Fruit fly (Drosophila melanogaster) whole organism, embryonic: ENCODE data around the gene Elal.
A peak's percentile ranks its signal among the peaks of the same experiment; 100 is the strongest.

Experiments used
- BEAF-32 ChIP-seq: fragments of 200-800 bp; sonication (Bioruptor generic); optimal IDR thresholded peaks from 3 replicates; lab custom pipeline; 2017; ENCODE audit warnings: missing biosample characterization, missing genetic modification characterization, mild to moderate bottlenecking, moderate library complexity, missing genetic modification reagents
- CG11456 ChIP-seq: fragments of 200-800 bp; sonication (Bioruptor generic); IDR thresholded peaks from 3 replicates; pipeline ENCODE4 v1.3.6; 2022; ENCODE audit warnings: missing biosample characterization, missing genetic modification characterization
- CG11560 ChIP-seq: fragments of 200-800 bp; sonication (Bioruptor generic); IDR thresholded peaks from 3 replicates; pipeline ENCODE4 v1.3.6; 2022; ENCODE audit warnings: missing biosample characterization, missing genetic modification characterization
- CG13424 ChIP-seq: fragments of 200-800 bp; sonication (Bioruptor generic); optimal IDR thresholded peaks from 2 replicates; lab custom pipeline; 2019; ENCODE audit warnings: missing biosample characterization, mild to moderate bottlenecking, missing genetic modification characterization, moderate library complexity
- CG14965 ChIP-seq: fragments of 200-800 bp; sonication (Bioruptor generic); optimal IDR thresholded peaks from 2 replicates; lab custom pipeline; 2016; ENCODE audit warnings: missing biosample characterization, missing genetic modification characterization, borderline replicate concordance
- CG1529 ChIP-seq: fragments of 200-800 bp; sonication (Bioruptor generic); optimal IDR thresholded peaks from 3 replicates; lab custom pipeline; 2018; ENCODE audit warnings: missing biosample characterization, missing genetic modification characterization
- CG15696 ChIP-seq: fragments of 200-800 bp; sonication (Bioruptor generic); optimal IDR thresholded peaks from 2 replicates; lab custom pipeline; 2019; ENCODE audit warnings: missing biosample characterization, mild to moderate bottlenecking, missing genetic modification characterization, moderate library complexity
- CG16779 ChIP-seq: fragments of 200-800 bp; sonication (Bioruptor generic); IDR thresholded peaks from 2 replicates; pipeline ENCODE4 v1.3.6; 2022; ENCODE audit warnings: missing biosample characterization, missing genetic modification characterization
- CG2199 ChIP-seq: fragments of 200-800 bp; sonication (Bioruptor generic); IDR thresholded peaks from 3 replicates; pipeline ENCODE4 v1.3.6; 2022; ENCODE audit warnings: missing biosample characterization, missing genetic modification characterization
- CG2712 ChIP-seq: fragments of 200-800 bp; optimal IDR thresholded peaks from 3 replicates; lab custom pipeline; 2019; ENCODE audit warnings: missing biosample characterization, mild to moderate bottlenecking, missing genetic modification characterization, moderate library complexity
- CG30431 ChIP-seq: fragments of 200-800 bp; sonication (Bioruptor generic); optimal IDR thresholded peaks from 2 replicates; lab custom pipeline; 2017; ENCODE audit warnings: missing biosample characterization, missing genetic modification characterization
- CG32767 ChIP-seq: fragments of 200-800 bp; sonication (Bioruptor generic); IDR thresholded peaks from 2 replicates; pipeline ENCODE4 v1.3.6; 2022; ENCODE audit warnings: missing biosample characterization, missing genetic modification characterization
- CG33213 ChIP-seq: fragments of 200-800 bp; sonication (Bioruptor generic); optimal IDR thresholded peaks from 3 replicates; lab custom pipeline; 2016; ENCODE audit warnings: missing biosample characterization, missing genetic modification characterization
- CG33557 ChIP-seq: fragments of 200-800 bp; sonication (Bioruptor generic); optimal IDR thresholded peaks from 2 replicates; lab custom pipeline; 2019; ENCODE audit warnings: missing biosample characterization, mild to moderate bottlenecking, missing genetic modification characterization, moderate library complexity
- CG34376 ChIP-seq: fragments of 200-800 bp; sonication (Bioruptor generic); optimal IDR thresholded peaks from 2 replicates; lab custom pipeline; 2018; ENCODE audit warnings: missing biosample characterization, mild to moderate bottlenecking, missing genetic modification characterization
- CG4854 ChIP-seq: fragments of 200-800 bp; sonication (Bioruptor generic); optimal IDR thresholded peaks from 2 replicates; lab custom pipeline; 2016; ENCODE audit warnings: missing biosample characterization, missing genetic modification characterization, inconsistent platforms
- CG6854 ChIP-seq: fragments of 200-800 bp; sonication (Bioruptor generic); optimal IDR thresholded peaks from 3 replicates; lab custom pipeline; 2017; ENCODE audit warnings: missing biosample characterization, mild to moderate bottlenecking, missing genetic modification characterization
- CG7745 ChIP-seq: fragments of 200-800 bp; sonication (Bioruptor generic); optimal IDR thresholded peaks from 2 replicates; lab custom pipeline; 2018; ENCODE audit warnings: missing biosample characterization, mild to moderate bottlenecking, missing genetic modification characterization, moderate library complexity
- CkIIα-i1 ChIP-seq: fragments of 200-800 bp; sonication (Bioruptor generic); IDR thresholded peaks from 2 replicates; pipeline ENCODE4 v1.3.6; 2022; ENCODE audit warnings: missing biosample characterization, missing genetic modification characterization
- Deaf1 ChIP-seq: fragments of 200-800 bp; optimal IDR thresholded peaks from 3 replicates; lab custom pipeline; 2019; ENCODE audit warnings: missing biosample characterization, mild to moderate bottlenecking, missing genetic modification characterization, moderate library complexity
- Dfd ChIP-seq, 2 experiments: fragments of >200 bp; optimal IDR thresholded peaks; 2 replicates each; lab custom pipeline; 2017; ENCODE audit warnings: missing biosample characterization in 2 of 2, missing genetic modification characterization in 2 of 2
- GATAe ChIP-seq: fragments of 200-800 bp; sonication (Bioruptor generic); conservative IDR thresholded peaks from 2 replicates; pipeline ENCODE4 v1.3.6; 2022; ENCODE audit warnings: missing biosample characterization, missing genetic modification characterization
- Gug ChIP-seq: fragments of 200-800 bp; sonication (Bioruptor generic); IDR thresholded peaks from 4 replicates; pipeline ENCODE4 v1.3.6; 2022; ENCODE audit warnings: missing biosample characterization, missing genetic modification characterization
- MBD-R2 ChIP-seq: fragments of 200-800 bp; sonication (Bioruptor generic); IDR thresholded peaks from 2 replicates; pipeline ENCODE4 v1.3.6; 2022; ENCODE audit warnings: missing biosample characterization, missing genetic modification characterization
- Neu2 ChIP-seq: fragments of 200-800 bp; sonication (Bioruptor generic); optimal IDR thresholded peaks from 3 replicates; lab custom pipeline; 2016; ENCODE audit warnings: missing biosample characterization, missing genetic modification characterization, borderline replicate concordance
- Scr ChIP-seq: fragments of 200-800 bp; sonication (Bioruptor generic); IDR thresholded peaks from 2 replicates; pipeline ENCODE4 v1.3.6; 2022; ENCODE audit warnings: missing biosample characterization, missing genetic modification characterization; ENCODE audit not compliant: partially characterized antibody
- TFAM ChIP-seq: fragments of 200-800 bp; sonication (Bioruptor generic); optimal IDR thresholded peaks from 2 replicates; lab custom pipeline; 2017; ENCODE audit warnings: missing biosample characterization, missing genetic modification characterization, inconsistent platforms
- Trl ChIP-seq, 3 experiments: fragments of >200 bp in 2 of 3; fragments of 200-800 bp in 1 of 3; sonication (Bioruptor generic) in 1 of 3; optimal IDR thresholded peaks; 2 replicates in 1 of 3; 3 replicates in 2 of 3; lab custom pipeline; 2016 to 2017; ENCODE audit warnings: missing biosample characterization in 1 of 3, missing genetic modification characterization in 1 of 3
- Xrp1 ChIP-seq: fragments of 200-800 bp; sonication (Bioruptor generic); IDR thresholded peaks from 2 replicates; pipeline ENCODE4 v1.3.6; 2022; ENCODE audit warnings: missing biosample characterization, missing genetic modification characterization
- al ChIP-seq: fragments of 200-800 bp; sonication (Bioruptor generic); IDR thresholded peaks from 2 replicates; pipeline ENCODE4 v1.3.6; 2022; ENCODE audit warnings: missing biosample characterization, missing genetic modification characterization
- bsh ChIP-seq, 2 experiments: fragments of 200-800 bp; sonication (Bioruptor generic); optimal IDR thresholded peaks; 2 replicates each; lab custom pipeline; 2017 to 2018; ENCODE audit warnings: mild to moderate bottlenecking in 2 of 2, missing biosample characterization in 2 of 2, missing genetic modification characterization in 2 of 2, moderate library complexity in 1 of 2
- corto ChIP-seq: fragments of 200-800 bp; sonication (Bioruptor generic); optimal IDR thresholded peaks from 2 replicates; lab custom pipeline; 2016; ENCODE audit warnings: missing biosample characterization, mild to moderate bottlenecking, missing genetic modification characterization, moderate library complexity
- dmrt99B ChIP-seq: fragments of 200-800 bp; sonication (Bioruptor generic); optimal IDR thresholded peaks from 2 replicates; lab custom pipeline; 2018; ENCODE audit warnings: missing biosample characterization, mild to moderate bottlenecking, missing genetic modification characterization, moderate library complexity
- dysf ChIP-seq: fragments of 200-800 bp; sonication (Bioruptor generic); IDR thresholded peaks from 3 replicates; pipeline ENCODE4 v1.3.6; 2022; ENCODE audit warnings: missing biosample characterization, missing genetic modification characterization
- fd96Cb ChIP-seq: fragments of 200-800 bp; sonication (Bioruptor generic); optimal IDR thresholded peaks from 2 replicates; lab custom pipeline; 2018; ENCODE audit warnings: missing biosample characterization, mild to moderate bottlenecking, missing genetic modification characterization, moderate library complexity
- grau ChIP-seq: fragments of 200-800 bp; optimal IDR thresholded peaks from 3 replicates; lab custom pipeline; 2019; ENCODE audit warnings: missing biosample characterization, mild to moderate bottlenecking, missing genetic modification characterization, moderate library complexity
- jigr1 ChIP-seq: fragments of 200-800 bp; sonication (Bioruptor generic); IDR thresholded peaks from 3 replicates; pipeline ENCODE4 v1.3.6; 2022; ENCODE audit warnings: missing biosample characterization, missing genetic modification characterization
- kah ChIP-seq: fragments of 200-800 bp; sonication (Bioruptor generic); optimal IDR thresholded peaks from 2 replicates; lab custom pipeline; 2018; ENCODE audit warnings: missing biosample characterization, mild to moderate bottlenecking, missing genetic modification characterization
- lab ChIP-seq: fragments of 200-800 bp; sonication (Bioruptor generic); optimal IDR thresholded peaks from 3 replicates; lab custom pipeline; 2017; ENCODE audit warnings: missing biosample characterization, missing genetic modification characterization, mild to moderate bottlenecking, moderate library complexity, missing genetic modification reagents
- lmd ChIP-seq: fragments of 200-800 bp; sonication (Bioruptor generic); IDR thresholded peaks from 2 replicates; pipeline ENCODE4 v1.3.6; 2022; ENCODE audit warnings: missing biosample characterization, missing genetic modification characterization
- so ChIP-seq: fragments of 200-800 bp; sonication (Bioruptor generic); IDR thresholded peaks from 3 replicates; pipeline ENCODE4 v1.3.6; 2022; ENCODE audit warnings: missing biosample characterization, missing genetic modification characterization
- tin ChIP-seq: fragments of 200-800 bp; sonication (Bioruptor generic); optimal IDR thresholded peaks from 3 replicates; lab custom pipeline; 2016; ENCODE audit warnings: missing biosample characterization, missing genetic modification characterization
- trem ChIP-seq: fragments of 200-800 bp; optimal IDR thresholded peaks from 3 replicates; lab custom pipeline; 2019; ENCODE audit warnings: missing biosample characterization, mild to moderate bottlenecking, missing genetic modification characterization, moderate library complexity
- tup ChIP-seq: fragments of 200-800 bp; sonication (Bioruptor generic); optimal IDR thresholded peaks from 2 replicates; lab custom pipeline; 2016; ENCODE audit warnings: missing biosample characterization, mild to moderate bottlenecking, missing genetic modification characterization, moderate library complexity
- unc-4 ChIP-seq: fragments of 200-800 bp; sonication (Bioruptor generic); IDR thresholded peaks from 2 replicates; pipeline ENCODE4 v1.3.6; 2022; ENCODE audit warnings: missing biosample characterization, missing genetic modification characterization; ENCODE audit not compliant: partially characterized antibody
- yki ChIP-seq: fragments of >200 bp; optimal IDR thresholded peaks from 3 replicates; lab custom pipeline; 2018
- zfh1 ChIP-seq: fragments of 200-800 bp; sonication (Bioruptor generic); IDR thresholded peaks from 3 replicates; pipeline ENCODE4 v1.3.6; 2022; ENCODE audit warnings: missing biosample characterization, missing genetic modification characterization

Elal gene

DNA sequence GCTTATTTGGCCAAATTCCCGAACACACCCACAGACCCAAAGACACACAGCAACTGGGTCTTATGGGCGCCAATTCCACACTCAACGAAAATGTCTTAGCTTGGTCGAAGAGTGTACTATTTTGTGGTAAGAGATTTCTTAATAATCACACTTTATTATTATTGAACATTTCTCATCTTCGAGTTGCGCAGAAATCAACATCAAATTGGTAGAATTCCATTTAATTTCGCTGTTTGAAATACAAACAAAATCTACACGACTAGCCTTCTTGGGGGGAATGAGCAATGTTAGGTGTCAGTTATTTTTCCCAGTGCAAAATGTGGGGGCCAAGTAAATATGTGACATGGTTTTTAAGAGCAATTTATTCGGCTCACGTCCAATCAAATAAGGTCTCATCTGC is 25.8 kb downstream of the Elal start (continued):
- TF ChIP-seq grau (tag; lab: Kevin White, UChicago) (peak; percentile 32), CG7745 (tag; lab: Kevin White, UChicago) (no peak), bsh (GFP tag; optimal IDR thresholded peaks at IDR 0.05; lab: Kevin White, UChicago) (peak in 1 of 2 experiments; percentile 10), Xrp1 (GFP tag; lab: Robert Waterston, UW) (peak; percentile 9; the same call in 1 of the 2 replicates), lab (GFP tag; lab: Kevin White, UChicago) (peak; percentile 25), dysf (0 out of 3 replicates have a peak, but pooled peaks have one; percentile 38)

DNA sequence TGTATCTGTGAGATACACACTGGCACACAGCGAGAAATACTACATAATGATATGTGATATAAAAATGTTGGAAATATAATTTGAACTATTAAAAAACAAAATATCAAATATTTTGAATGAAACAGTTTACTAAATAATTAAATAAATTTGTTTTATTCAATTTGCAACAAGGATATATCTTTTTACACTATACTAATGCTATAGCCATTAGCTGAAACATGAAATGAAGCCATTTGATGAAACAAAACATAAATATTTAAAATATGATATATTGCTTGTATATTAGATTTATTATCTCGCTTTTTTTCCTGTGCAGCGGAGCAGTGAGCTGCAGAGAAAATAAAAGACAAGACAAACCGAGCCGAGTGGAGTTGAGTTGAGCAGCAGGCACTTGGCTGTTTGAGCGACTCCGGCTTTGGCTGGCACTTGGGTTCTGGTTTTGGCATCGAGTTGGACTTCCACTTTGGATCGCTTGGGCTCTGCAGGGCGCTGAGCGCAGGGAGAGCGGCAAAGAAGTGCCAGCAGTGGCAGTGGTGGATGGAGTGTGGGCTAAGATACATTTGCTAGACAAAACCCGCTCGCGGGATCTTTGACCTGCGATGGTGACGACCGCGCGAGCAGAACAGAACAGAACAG is 28.3 kb downstream of the Elal start:
- TF ChIP-seq jigr1 (GFP tag; lab: Robert Waterston, UW) (0 out of 3 replicates have a peak, but pooled peaks have one; percentile 58), CG2199 (GFP tag; lab: Robert Waterston, UW) (no peak), kah (GFP tag; lab: Kevin White, UChicago) (peak; percentile 53), CG11560 (tag; lab: Robert Waterston, UW) (0 out of 3 replicates have a peak, but pooled peaks have one; percentile 42), Neu2 (GFP tag; lab: Kevin White, UChicago) (no peak), CG30431 (GFP tag; lab: Kevin White, UChicago) (peak; percentile 18), yki (lab: Kevin White, UChicago) (no peak), so (GFP tag; lab: Robert Waterston, UW) (peak; percentile 60; the same call in 2 of the 3 replicates), Gug (GFP tag; lab: Robert Waterston, UW) (no peak), CG13424 (tag; lab: Kevin White, UChicago) (peak; percentile 88), CG32767 (peak; percentile 84), GATAe (GFP tag; lab: Robert Waterston, UW) (no peak), tup (no peak), tin (GFP tag; lab: Kevin White, UChicago) (peak; percentile 52), zfh1 (GFP tag; lab: Robert Waterston, UW) (peak; percentile 66; the same call in 2 of the 3 replicates), CG14965 (no peak), CG6854 (GFP tag; lab: Kevin White, UChicago) (peak; percentile 62), al (GFP tag; lab: Robert Waterston, UW) (peak; percentile 51; the same call in 1 of the 2 replicates), corto (GFP tag; lab: Kevin White, UChicago) (peak; percentile 37), CG2712 (tag; lab: Kevin White, UChicago) (peak; percentile 95), CkIIα-i1 (GFP tag; lab: Robert Waterston, UW) (no peak), CG33557 (GFP tag; lab: Kevin White, UChicago) (peak; percentile 89), Dfd (GFP tag; optimal IDR thresholded peaks at IDR 0.05; lab: Kevin White, UChicago) (no peak), fd96Cb (peak; percentile 88), Trl (optimal IDR thresholded peaks at IDR 0.05; lab: Kevin White, UChicago) (peak in 1 of 2 experiments; percentile 30), Trl (GFP tag; optimal IDR thresholded peaks at IDR 0.05; lab: Kevin White, UChicago) (no peak), CG1529 (GFP tag; lab: Kevin White, UChicago) (peak; percentile 55), Deaf1 (tag; lab: Kevin White, UChicago) (peak; percentile 69), CG34376 (GFP tag; lab: Kevin White, UChicago) (no peak), CG4854 (GFP tag; lab: Kevin White, UChicago) (no peak), CG15696 (tag; lab: Kevin White, UChicago) (peak; percentile 92), unc-4 (GFP tag; lab: Robert Waterston, UW) (no peak), lmd (GFP tag; lab: Robert Waterston, UW) (peak; percentile 78), TFAM (peak; percentile 58), CG16779 (GFP tag; lab: Robert Waterston, UW) (no peak), trem (tag; lab: Kevin White, UChicago) (peak; percentile 90), CG33213 (GFP tag; lab: Kevin White, UChicago) (no peak), CG11456 (GFP tag; lab: Robert Waterston, UW) (no peak), BEAF-32 (GFP tag; lab: Kevin White, UChicago) (no peak), MBD-R2 (GFP tag; lab: Robert Waterston, UW) (no peak; the same call in 1 of the 2 replicates), Scr (no peak), dmrt99B (tag; lab: Kevin White, UChicago) (peak; percentile 92)
